Fruit fly (Drosophila melanogaster) whole organism, adult: ENCODE data around the gene CG31195.

Source experiments
- CG11617 ChIP-seq: fragments of 200-800 bp; sonication (Bioruptor generic); optimal IDR thresholded peaks from 2 replicates; lab custom pipeline; 2017; ENCODE audit warnings: mild to moderate bottlenecking, missing biosample characterization, missing genetic modification reagents, missing genetic modification characterization
- CG12768 ChIP-seq: fragments of 200-800 bp; sonication (Bioruptor generic); optimal IDR thresholded peaks from 2 replicates; lab custom pipeline; 2017; ENCODE audit warnings: missing biosample characterization, missing genetic modification characterization, mild to moderate bottlenecking, moderate library complexity, missing genetic modification reagents
- CG14711 ChIP-seq: fragments of 200-800 bp; sonication (Bioruptor generic); optimal IDR thresholded peaks from 2 replicates; lab custom pipeline; 2018; ENCODE audit warnings: missing biosample characterization, mild to moderate bottlenecking, missing genetic modification characterization, moderate library complexity
- Clk ChIP-seq: fragments of 200-800 bp; sonication (Bioruptor generic); optimal IDR thresholded peaks from 2 replicates; lab custom pipeline; 2017; ENCODE audit warnings: missing biosample characterization, missing genetic modification characterization
- Hr96 ChIP-seq: fragments of 200-800 bp; sonication (Bioruptor generic); optimal IDR thresholded peaks from 2 replicates; lab custom pipeline; 2016; ENCODE audit warnings: missing biosample characterization, missing genetic modification characterization
- cic ChIP-seq: fragments of 200-800 bp; sonication (Bioruptor generic); optimal IDR thresholded peaks from 2 replicates; lab custom pipeline; 2017; ENCODE audit warnings: missing biosample characterization, mild to moderate bottlenecking, missing genetic modification characterization, moderate library complexity
- kay ChIP-seq: fragments of 200-800 bp; sonication (Bioruptor generic); peaks from one replicate; lab custom pipeline; 2016; ENCODE audit warnings: missing biosample characterization, missing genetic modification characterization, borderline replicate concordance
- ovo ChIP-seq: fragments of 200-800 bp; sonication (Bioruptor generic); optimal IDR thresholded peaks from 2 replicates; lab custom pipeline; 2016; ENCODE audit warnings: missing biosample characterization, missing genetic modification characterization
- toe ChIP-seq: fragments of 200-800 bp; sonication (Bioruptor generic); optimal IDR thresholded peaks from 2 replicates; lab custom pipeline; 2016; ENCODE audit warnings: missing biosample characterization, missing genetic modification characterization

DNA sequence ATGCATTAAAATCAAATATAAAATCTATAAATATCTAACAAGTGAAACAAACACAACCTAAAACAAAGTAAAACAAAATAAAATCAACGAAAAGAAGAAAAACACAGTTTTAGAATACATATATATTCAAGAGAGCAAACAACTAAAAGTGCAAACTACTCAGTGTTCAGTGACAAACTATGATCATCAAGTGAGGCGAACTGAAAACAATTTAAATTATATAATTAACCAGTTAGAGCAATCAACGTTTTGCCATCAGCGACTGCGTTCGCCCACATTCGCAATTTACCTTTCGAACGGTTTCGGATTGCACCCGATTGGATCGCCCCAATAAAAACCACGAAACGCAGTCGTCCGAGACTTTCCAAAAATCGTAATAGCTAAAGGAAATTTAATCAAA lies 17.4 kb upstream of the CG31195 start:
- TF ChIP-seq toe (GFP tag; lab: Kevin White, UChicago) (no peak), CG11617 (GFP tag; lab: Kevin White, UChicago) (no peak), CG14711 (tag; lab: Kevin White, UChicago) (no peak), cic (GFP tag; lab: Kevin White, UChicago) (no peak), Clk (GFP tag; lab: Kevin White, UChicago) (no peak), Hr96 (GFP tag; lab: Kevin White, UChicago) (no peak), ovo (GFP tag; lab: Kevin White, UChicago) (no peak), CG12768 (GFP tag; lab: Kevin White, UChicago) (no peak), kay (GFP tag; lab: Kevin White, UChicago) (peak; percentile 91)
